Fruit fly (Drosophila melanogaster) whole organism, pupa: Measurements from ENCODE around the gene CatB.

ENCODE experiments used
- CG10348 ChIP-seq: fragments of 200-800 bp; sonication (Bioruptor generic); IDR thresholded peaks from 2 replicates; pipeline ENCODE4 v1.3.6; 2022; ENCODE audit warnings: missing biosample characterization, missing genetic modification characterization
- CG12605 ChIP-seq: fragments of 200-800 bp; sonication (Bioruptor generic); IDR thresholded peaks from 2 replicates; pipeline ENCODE4 v1.3.6; 2022; ENCODE audit warnings: missing biosample characterization, missing genetic modification characterization
- CG13204 ChIP-seq: fragments of 200-800 bp; sonication (Bioruptor generic); optimal IDR thresholded peaks from 2 replicates; lab custom pipeline; 2018; ENCODE audit warnings: missing biosample characterization, mild to moderate bottlenecking, missing genetic modification characterization, moderate library complexity
- CG14655 ChIP-seq: fragments of 200-800 bp; sonication (Bioruptor generic); optimal IDR thresholded peaks from 3 replicates; lab custom pipeline; 2017; ENCODE audit warnings: mild to moderate bottlenecking, missing biosample characterization, missing genetic modification reagents, missing genetic modification characterization
- CG15710 ChIP-seq: fragments of 200-800 bp; sonication (Bioruptor generic); optimal IDR thresholded peaks from 2 replicates; lab custom pipeline; 2018; ENCODE audit warnings: missing biosample characterization, mild to moderate bottlenecking, missing genetic modification characterization, moderate library complexity
- CG17806 ChIP-seq: fragments of 200-800 bp; sonication (Bioruptor generic); optimal IDR thresholded peaks from 2 replicates; lab custom pipeline; 2018; ENCODE audit warnings: missing biosample characterization, mild to moderate bottlenecking, missing genetic modification characterization, moderate library complexity
- CG32121 ChIP-seq: fragments of 200-800 bp; sonication (Bioruptor generic); IDR thresholded peaks from 2 replicates; pipeline ENCODE4 v1.3.6; 2022; ENCODE audit warnings: missing biosample characterization, missing genetic modification characterization
- CG34367 ChIP-seq: fragments of 200-800 bp; sonication (Bioruptor generic); optimal IDR thresholded peaks from 2 replicates; lab custom pipeline; 2018; ENCODE audit warnings: missing biosample characterization, mild to moderate bottlenecking, missing genetic modification characterization
- CG4496 ChIP-seq: fragments of 200-800 bp; sonication (Bioruptor generic); IDR thresholded peaks from 3 replicates; pipeline ENCODE4 v1.3.6; 2022; ENCODE audit warnings: missing biosample characterization, missing genetic modification characterization
- CG8159 ChIP-seq: fragments of 200-800 bp; sonication (Bioruptor generic); optimal IDR thresholded peaks from 3 replicates; lab custom pipeline; 2018; ENCODE audit warnings: missing biosample characterization, mild to moderate bottlenecking, missing genetic modification characterization, moderate library complexity
- CG8301 ChIP-seq: fragments of 200-800 bp; sonication (Bioruptor generic); optimal IDR thresholded peaks from 2 replicates; lab custom pipeline; 2018; ENCODE audit warnings: missing biosample characterization, mild to moderate bottlenecking, missing genetic modification characterization
- CG9948 ChIP-seq: fragments of 200-800 bp; sonication (Bioruptor generic); optimal IDR thresholded peaks from 2 replicates; lab custom pipeline; 2018; ENCODE audit warnings: missing biosample characterization, mild to moderate bottlenecking, missing genetic modification characterization, moderate library complexity
- D1 ChIP-seq: fragments of 200-800 bp; sonication (Bioruptor generic); optimal IDR thresholded peaks from 2 replicates; lab custom pipeline; 2018; ENCODE audit warnings: missing biosample characterization, mild to moderate bottlenecking, missing genetic modification characterization, moderate library complexity
- EcR ChIP-seq: fragments of 200-800 bp; sonication (Bioruptor generic); optimal IDR thresholded peaks from 3 replicates; lab custom pipeline; 2019; ENCODE audit warnings: missing biosample characterization, missing genetic modification characterization, mild to moderate bottlenecking, moderate library complexity, missing genetic modification reagents
- Ets98B ChIP-seq: fragments of 200-800 bp; sonication (Bioruptor generic); IDR thresholded peaks from 2 replicates; pipeline ENCODE4 v1.3.6; 2022; ENCODE audit warnings: missing biosample characterization, missing genetic modification characterization
- Pif1A ChIP-seq: fragments of 200-800 bp; sonication (Bioruptor generic); optimal IDR thresholded peaks from 3 replicates; lab custom pipeline; 2016; ENCODE audit warnings: missing biosample characterization, missing genetic modification characterization
- Pif1B ChIP-seq: fragments of 200-800 bp; sonication (Bioruptor generic); optimal IDR thresholded peaks from 3 replicates; lab custom pipeline; 2016; ENCODE audit warnings: missing biosample characterization, missing genetic modification characterization
- Snoo ChIP-seq: fragments of 200-800 bp; sonication (Bioruptor generic); optimal IDR thresholded peaks from 3 replicates; lab custom pipeline; 2017; ENCODE audit warnings: missing biosample characterization, mild to moderate bottlenecking, missing genetic modification characterization, inconsistent platforms
- fd96Ca ChIP-seq: fragments of 200-800 bp; sonication (Bioruptor generic); IDR thresholded peaks from 3 replicates; pipeline ENCODE4 v1.3.6; 2022; ENCODE audit warnings: missing biosample characterization, missing genetic modification characterization
- gl ChIP-seq: fragments of 200-800 bp; sonication (Bioruptor generic); optimal IDR thresholded peaks from 2 replicates; lab custom pipeline; 2018; ENCODE audit warnings: missing biosample characterization, mild to moderate bottlenecking, missing genetic modification characterization
- rn ChIP-seq: fragments of 200-800 bp; sonication (Bioruptor generic); IDR thresholded peaks from 2 replicates; pipeline ENCODE4 v1.3.6; 2022; ENCODE audit warnings: missing biosample characterization, missing genetic modification characterization

CatB gene

dm6 chr2L:8747480-8747879 lies 42.1 kb downstream of the CatB start:
- TF ChIP-seq EcR (GFP tag; lab: Kevin White, UChicago): no peak
- no peak for TF ChIP-seq Pif1B
- no peak for TF ChIP-seq gl (tag; lab: Kevin White, UChicago)
- TF ChIP-seq Snoo (tag; lab: Kevin White, UChicago): no peak
- no peak for TF ChIP-seq CG10348 (GFP tag; lab: Robert Waterston, UW)
- no peak for TF ChIP-seq CG9948 (tag; lab: Kevin White, UChicago)
- TF ChIP-seq CG8301 (tag; lab: Kevin White, UChicago): no peak
- TF ChIP-seq Pif1A (GFP tag; lab: Kevin White, UChicago): no peak
- no peak for TF ChIP-seq rn
- TF ChIP-seq CG13204 (GFP tag; lab: Kevin White, UChicago): no peak
- TF ChIP-seq CG34367 (tag; lab: Kevin White, UChicago): no peak
- TF ChIP-seq CG14655 (GFP tag; lab: Kevin White, UChicago): no peak
- no peak for TF ChIP-seq Ets98B (GFP tag; lab: Robert Waterston, UW)
- no peak for TF ChIP-seq CG12605 (GFP tag; lab: Robert Waterston, UW)
- TF ChIP-seq CG8159 (tag; lab: Kevin White, UChicago): no peak
- TF ChIP-seq CG17806 (tag; lab: Kevin White, UChicago): no peak
- TF ChIP-seq CG15710: no peak
- TF ChIP-seq D1 (tag; lab: Kevin White, UChicago): no peak
- no peak for TF ChIP-seq fd96Ca (GFP tag; lab: Robert Waterston, UW)
- no peak for TF ChIP-seq CG32121 (GFP tag; lab: Robert Waterston, UW)
- TF ChIP-seq, all 21 proteins: peak for 0

DNA sequence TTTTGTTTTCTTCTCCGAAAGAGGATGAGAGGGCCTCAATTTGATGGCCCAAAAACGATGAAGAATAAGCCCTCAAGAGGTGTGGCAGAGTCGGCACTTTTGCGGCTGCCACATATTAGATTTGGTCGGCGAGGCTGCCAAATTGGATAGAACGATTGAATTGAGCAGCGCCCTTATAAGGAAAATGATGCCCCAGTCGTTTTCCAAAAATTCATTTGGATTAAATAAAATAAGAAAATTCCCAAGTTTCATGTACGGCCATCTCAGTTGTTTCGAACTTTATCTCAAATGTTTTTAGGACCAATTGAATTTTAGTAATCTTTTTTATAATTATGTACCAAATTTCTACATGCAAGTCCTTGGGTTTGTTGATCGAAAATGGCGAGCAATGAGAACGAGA lies 46.6 kb downstream of the CatB start, which contains the start of the genes CG45307 and CG12438:
CG45307 (minus strand) TSS at position 101 of the 400 bp plus-strand sequence.
CG12438 (plus strand) TSS at position 264 of the 400 bp plus-strand sequence.
- no peak for TF ChIP-seq CG13204 (GFP tag; lab: Kevin White, UChicago)
- no peak for TF ChIP-seq Pif1B
- TF ChIP-seq CG9948 (tag; lab: Kevin White, UChicago): no peak
- TF ChIP-seq CG10348 (GFP tag; lab: Robert Waterston, UW): no peak
- TF ChIP-seq CG4496 (GFP tag; lab: Robert Waterston, UW): no peak
- TF ChIP-seq CG12605 (GFP tag; lab: Robert Waterston, UW): no peak
- TF ChIP-seq D1 (tag; lab: Kevin White, UChicago): no peak
- no peak for TF ChIP-seq EcR (GFP tag; lab: Kevin White, UChicago)
